Worm (Caenorhabditis elegans) whole organism, L4 larva: ENCODE measurements around the gene ttr-37.

ENCODE experiments used
- D1046.2 ChIP-seq: fragments of 200-800 bp; sonication (Bioruptor generic); IDR thresholded peaks from 2 replicates; pipeline ENCODE4 v1.3.6; 2022; ENCODE audit warnings: missing genetic modification characterization, missing compliant biosample characterization
- F26F4.8 ChIP-seq: fragments of 200-800 bp; sonication (Bioruptor generic); conservative IDR thresholded peaks from 2 replicates; pipeline ENCODE4 v1.3.6; 2022; ENCODE audit warnings: missing genetic modification characterization, missing compliant biosample characterization
- Y48G9A.11 ChIP-seq: fragments of 200-800 bp; sonication (Bioruptor generic); IDR thresholded peaks from 2 replicates; pipeline ENCODE4 v1.3.6; 2022; ENCODE audit warnings: missing genetic modification reagents, missing genetic modification characterization, missing compliant biosample characterization
- Y5F2A.4 ChIP-seq: fragments of 200-800 bp; sonication (Bioruptor generic); optimal IDR thresholded peaks from 2 replicates; lab custom pipeline; 2018; ENCODE audit warnings: mild to moderate bottlenecking, missing genetic modification characterization, missing compliant biosample characterization
- ZK546.5 ChIP-seq, 2 experiments: sonication (generic microtip); optimal IDR thresholded peaks; 2 replicates each; lab custom pipeline; 2017; ENCODE audit warnings: missing biosample characterization in 2 of 2, missing genetic modification characterization in 2 of 2
- attf-4 ChIP-seq: sonication (generic microtip); optimal IDR thresholded peaks from 3 replicates; lab custom pipeline; 2017; ENCODE audit warnings: missing biosample characterization, missing genetic modification characterization
- ceh-32 ChIP-seq: sonication (generic microtip); optimal IDR thresholded peaks from 2 replicates; lab custom pipeline; 2016; ENCODE audit warnings: mild to moderate bottlenecking, missing genetic modification characterization, missing compliant biosample characterization; ENCODE audit not compliant: poor library complexity
- ces-1 ChIP-seq: fragments of 150-350 bp; sonication (generic microtip); optimal IDR thresholded peaks from 4 replicates; lab custom pipeline; 2014; ENCODE audit warnings: missing biosample characterization, missing genetic modification reagents, missing genetic modification characterization
- daf-12 ChIP-seq: fragments of 150-350 bp; optimal IDR thresholded peaks from 2 replicates; lab custom pipeline; 2014; ENCODE audit warnings: missing biosample characterization, missing genetic modification reagents, missing genetic modification characterization
- daf-16 ChIP-seq, 3 experiments: sonication (generic microtip); optimal IDR thresholded peaks; 2 replicates each; lab custom pipeline; 2016 to 2017; ENCODE audit warnings: missing genetic modification characterization in 3 of 3, missing genetic modification reagents in 3 of 3, mild to moderate bottlenecking in 2 of 3, missing compliant biosample characterization in 2 of 3, missing biosample characterization in 1 of 3, moderate library complexity in 1 of 3
- dmd-6 ChIP-seq: fragments of 200-800 bp; sonication (Bioruptor generic); IDR thresholded peaks from 2 replicates; pipeline ENCODE4 v1.3.6; 2022; ENCODE audit warnings: missing genetic modification reagents, missing genetic modification characterization, missing compliant biosample characterization
- dmd-9 ChIP-seq: fragments of 200-800 bp; sonication (Bioruptor generic); IDR thresholded peaks from 2 replicates; pipeline ENCODE4 v1.3.6; 2022; ENCODE audit warnings: missing genetic modification reagents, missing genetic modification characterization, missing compliant biosample characterization
- dpl-1 ChIP-seq: fragments of 150-350 bp; optimal IDR thresholded peaks from 2 replicates; lab custom pipeline; 2014; ENCODE audit warnings: missing biosample characterization, missing genetic modification reagents, missing genetic modification characterization
- duxl-1 ChIP-seq: sonication (generic microtip); optimal IDR thresholded peaks from 2 replicates; lab custom pipeline; 2016; ENCODE audit warnings: mild to moderate bottlenecking, missing genetic modification characterization, moderate library complexity, missing compliant biosample characterization; ENCODE audit not compliant: poor library complexity
- dve-1 ChIP-seq: sonication (generic microtip); optimal IDR thresholded peaks from 2 replicates; lab custom pipeline; 2017; ENCODE audit warnings: antibody characterized with exemption, mild to moderate bottlenecking, missing genetic modification characterization, missing compliant biosample characterization; ENCODE audit not compliant: insufficient read depth
- egl-27 ChIP-seq: sonication (generic microtip); optimal IDR thresholded peaks from 3 replicates; lab custom pipeline; 2017; ENCODE audit warnings: missing biosample characterization, missing genetic modification reagents, missing genetic modification characterization
- hif-1 ChIP-seq, 2 experiments: sonication (generic microtip); optimal IDR thresholded peaks; 2 replicates each; lab custom pipeline; 2016 to 2017; ENCODE audit warnings: missing compliant biosample characterization in 2 of 2, missing genetic modification characterization in 2 of 2, missing genetic modification reagents in 2 of 2, missing genotype in 2 of 2, mild to moderate bottlenecking in 1 of 2
- hlh-11 ChIP-seq: fragments of 200-800 bp; sonication (Bioruptor generic); optimal IDR thresholded peaks from 2 replicates; lab custom pipeline; 2018; ENCODE audit warnings: mild to moderate bottlenecking, missing genetic modification characterization, missing compliant biosample characterization
- hmg-1.1 ChIP-seq: fragments of 200-800 bp; sonication (Bioruptor generic); IDR thresholded peaks from 2 replicates; pipeline ENCODE4 v1.3.6; 2022; ENCODE audit warnings: missing genetic modification reagents, missing genetic modification characterization, missing compliant biosample characterization
- jun-1 ChIP-seq: fragments of 150-350 bp; optimal IDR thresholded peaks from 2 replicates; lab custom pipeline; 2014; ENCODE audit warnings: missing biosample characterization, missing genetic modification reagents, missing genetic modification characterization
- lin-1 ChIP-seq: fragments of 200-800 bp; sonication (Bioruptor generic); IDR thresholded peaks from 2 replicates; pipeline ENCODE4 v1.3.6; 2022; ENCODE audit warnings: missing genetic modification reagents, missing genetic modification characterization, missing compliant biosample characterization
- lir-3 ChIP-seq: sonication (generic microtip); optimal IDR thresholded peaks from 2 replicates; lab custom pipeline; 2016; ENCODE audit warnings: mild to moderate bottlenecking, missing genetic modification characterization, missing compliant biosample characterization
- madf-9 ChIP-seq: fragments of 200-800 bp; sonication (Bioruptor generic); conservative IDR thresholded peaks from 2 replicates; pipeline ENCODE4 v1.3.6; 2022; ENCODE audit warnings: missing genetic modification reagents, missing genetic modification characterization, missing compliant biosample characterization
- mes-2 ChIP-seq: sonication (generic microtip); optimal IDR thresholded peaks from 2 replicates; lab custom pipeline; 2016; ENCODE audit warnings: missing genotype, mild to moderate bottlenecking, missing genetic modification characterization, missing compliant biosample characterization; ENCODE audit not compliant: poor library complexity, severe bottlenecking
- nhr-25 ChIP-seq: sonication (generic microtip); optimal IDR thresholded peaks from 2 replicates; lab custom pipeline; 2017; ENCODE audit warnings: missing genetic modification characterization, mild to moderate bottlenecking, missing compliant biosample characterization, antibody characterized with exemption, moderate library complexity, borderline replicate concordance; ENCODE audit not compliant: insufficient read depth
- nhr-28 ChIP-seq: fragments of 150-350 bp; optimal IDR thresholded peaks from 2 replicates; lab custom pipeline; 2014; ENCODE audit warnings: missing biosample characterization, missing genetic modification characterization
- nhr-41 ChIP-seq: fragments of 200-800 bp; sonication (Bioruptor generic); IDR thresholded peaks from 2 replicates; pipeline ENCODE4 v1.3.6; 2022; ENCODE audit warnings: missing genetic modification reagents, missing genetic modification characterization, missing compliant biosample characterization
- nhr-42 ChIP-seq: fragments of 200-800 bp; sonication (Bioruptor generic); IDR thresholded peaks from 2 replicates; pipeline ENCODE4 v1.3.6; 2022; ENCODE audit warnings: missing genetic modification characterization, missing compliant biosample characterization
- nhr-6 ChIP-seq: fragments of 150-350 bp; optimal IDR thresholded peaks from 2 replicates; lab custom pipeline; 2014; ENCODE audit warnings: missing biosample characterization, missing genetic modification characterization
- pha-4 ChIP-seq, 2 experiments: fragments of 150-350 bp in 1 of 2; fragments of 200-800 bp in 1 of 2; sonication (Bioruptor generic) in 1 of 2; IDR thresholded peaks in 1 of 2; optimal IDR thresholded peaks in 1 of 2; 2 replicates each; pipeline versions ENCODE4 v1.3.6 to Lab custom; 2014 to 2022; ENCODE audit warnings: missing genetic modification characterization in 2 of 2, missing genetic modification reagents in 2 of 2, missing biosample characterization in 1 of 2, missing compliant biosample characterization in 1 of 2
- pqm-1 ChIP-seq: sonication (generic microtip); optimal IDR thresholded peaks from 2 replicates; lab custom pipeline; 2017; ENCODE audit warnings: missing biosample characterization, missing genetic modification characterization
- set-16 ChIP-seq: fragments of 200-800 bp; sonication (Bioruptor generic); IDR thresholded peaks from 2 replicates; pipeline ENCODE4 v1.3.6; 2022; ENCODE audit warnings: missing genetic modification reagents, missing genetic modification characterization, missing compliant biosample characterization
- skn-1 ChIP-seq: fragments of 150-350 bp; optimal IDR thresholded peaks from 2 replicates; lab custom pipeline; 2014; ENCODE audit warnings: missing biosample characterization, missing genetic modification characterization
- snpc-1.2 ChIP-seq: fragments of 200-800 bp; sonication (Bioruptor generic); IDR thresholded peaks from 2 replicates; pipeline ENCODE4 v1.3.6; 2022; ENCODE audit warnings: missing genetic modification reagents, missing genetic modification characterization, missing compliant biosample characterization
- spr-1 ChIP-seq: sonication (generic microtip); optimal IDR thresholded peaks from 2 replicates; lab custom pipeline; 2016; ENCODE audit warnings: mild to moderate bottlenecking, missing genetic modification characterization, missing compliant biosample characterization
- spr-3 ChIP-seq: fragments of 200-800 bp; sonication (Bioruptor generic); optimal IDR thresholded peaks from 2 replicates; lab custom pipeline; 2018; ENCODE audit warnings: mild to moderate bottlenecking, missing genetic modification characterization, missing compliant biosample characterization
- tra-1 ChIP-seq: fragments of 200-800 bp; sonication (Bioruptor generic); IDR thresholded peaks from 2 replicates; pipeline ENCODE4 v1.3.6; 2022; ENCODE audit warnings: missing genetic modification reagents, missing genetic modification characterization, missing compliant biosample characterization
- unc-39 ChIP-seq: sonication (generic microtip); optimal IDR thresholded peaks from 2 replicates; lab custom pipeline; 2017; ENCODE audit warnings: missing biosample characterization, missing genetic modification characterization
- unc-62 ChIP-seq, 3 experiments: fragments of 150-350 bp in 1 of 3; sonication (generic microtip); optimal IDR thresholded peaks in 2 of 3; peaks in 1 of 3; 1 replicate in 1 of 3; 2 replicates in 2 of 3; lab custom pipeline; 2014 to 2017; ENCODE audit warnings: missing biosample characterization in 3 of 3, missing genetic modification characterization in 3 of 3, missing genetic modification reagents in 3 of 3, missing genotype in 1 of 3
- vab-7 ChIP-seq: fragments of 200-800 bp; sonication (Bioruptor generic); IDR thresholded peaks from 2 replicates; pipeline ENCODE4 v1.3.6; 2022; ENCODE audit warnings: missing genetic modification reagents, missing genetic modification characterization, missing compliant biosample characterization
- zag-1 ChIP-seq: fragments of 150-350 bp; optimal IDR thresholded peaks from 2 replicates; lab custom pipeline; 2014; ENCODE audit warnings: missing biosample characterization, missing genetic modification characterization
- zip-11 ChIP-seq: fragments of 200-800 bp; sonication (Bioruptor generic); IDR thresholded peaks from 2 replicates; pipeline ENCODE4 v1.3.6; 2022; ENCODE audit warnings: missing genetic modification characterization, missing compliant biosample characterization
- ztf-11 ChIP-seq: fragments of 150-350 bp; optimal IDR thresholded peaks from 2 replicates; lab custom pipeline; 2014; ENCODE audit warnings: missing biosample characterization, missing genetic modification characterization
- ztf-7 ChIP-seq: fragments of 150-350 bp; optimal IDR thresholded peaks from 2 replicates; lab custom pipeline; 2014; ENCODE audit warnings: missing biosample characterization, missing genetic modification characterization

ttr-37 gene

DNA sequence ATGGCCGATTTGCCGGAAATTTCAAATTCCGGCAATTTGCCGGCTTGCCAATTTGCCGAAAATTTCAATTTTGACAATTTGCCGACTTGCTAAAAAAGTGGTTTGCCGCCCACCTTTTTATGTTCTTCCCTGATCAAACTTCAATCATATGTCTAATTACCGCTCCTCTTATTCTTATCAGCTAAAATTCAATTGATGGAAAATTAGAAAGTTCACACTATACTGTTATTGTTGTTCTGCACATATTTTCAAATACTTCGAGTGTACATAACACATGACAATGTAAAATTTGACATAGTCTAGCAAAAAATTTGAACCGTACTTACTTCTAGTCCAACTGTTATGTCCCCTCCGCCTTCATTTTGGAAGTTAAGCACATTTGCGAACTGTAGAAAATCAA, 859 bp upstream of the ttr-37 start (continued):
- TF ChIP-seq vab-7 (no peak), dpl-1 (GFP tag; lab: Kevin White, UChicago) (no peak), Y5F2A.4 (no peak), pqm-1 (tag; lab: Kevin White, UChicago) (peak; percentile 0), dve-1 (tag; lab: Kevin White, UChicago) (peak; percentile 60), nhr-41 (GFP tag; lab: Robert Waterston, UW) (no peak), jun-1 (no peak), hlh-11 (tag; lab: Kevin White, UChicago) (peak; percentile 42), spr-1 (no peak), madf-9 (GFP tag; lab: Robert Waterston, UW) (no peak), daf-16 (GFP tag; optimal IDR thresholded peaks at IDR 0.05; lab: Kevin White, UChicago) (no peak), daf-16 (tag; optimal IDR thresholded peaks at IDR 0.05; lab: Kevin White, UChicago) (peak; percentile 79), dmd-9 (GFP tag; lab: Robert Waterston, UW) (no peak), attf-4 (no peak), duxl-1 (tag; lab: Kevin White, UChicago) (no peak), pha-4 (GFP tag; IDR thresholded peaks at IDR 0.05; lab: Robert Waterston, UW) (no peak), pha-4 (tag; optimal IDR thresholded peaks at IDR 0.05; lab: Kevin White, UChicago) (no peak), zag-1 (tag; lab: Kevin White, UChicago) (no peak), ces-1 (no peak), dmd-6 (GFP tag; lab: Robert Waterston, UW) (peak; percentile 56), tra-1 (GFP tag; lab: Robert Waterston, UW) (no peak), nhr-42 (no peak), lir-3 (tag; lab: Kevin White, UChicago) (no peak), hmg-1.1 (GFP tag; lab: Robert Waterston, UW) (no peak), ZK546.5 (tag; optimal IDR thresholded peaks at IDR 0.05; lab: Kevin White, UChicago) (no peak)

DNA sequence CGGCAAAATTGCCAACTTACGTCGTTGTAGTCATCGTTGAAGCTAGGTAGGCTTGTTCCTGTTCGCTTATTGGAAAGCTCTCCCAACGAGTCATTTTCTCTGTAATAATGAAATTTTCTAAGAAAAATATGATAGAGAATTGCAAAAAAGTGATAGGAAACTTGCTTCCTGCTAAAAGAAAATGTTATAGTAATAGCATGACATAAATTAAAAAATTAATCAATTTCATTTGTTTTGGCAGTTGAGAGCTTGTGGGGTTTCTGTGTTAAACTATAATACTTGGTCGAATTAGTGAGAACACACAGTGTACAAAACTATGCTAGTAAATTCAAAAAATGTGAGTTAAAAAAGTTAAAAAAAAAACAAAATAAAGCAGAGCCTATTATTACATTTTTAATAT, 7.1 kb downstream of the ttr-37 start, which contains the start of gene F21E9.2:
F21E9.2 (minus strand) TSS at position 101 of the 400 bp plus-strand sequence.
- TF ChIP-seq ceh-32 = no peak
- no peak for TF ChIP-seq F26F4.8 (GFP tag; lab: Robert Waterston, UW)
- TF ChIP-seq duxl-1 (tag; lab: Kevin White, UChicago) = no peak
- no peak for TF ChIP-seq nhr-25 (tag; lab: Kevin White, UChicago)
- TF ChIP-seq hif-1 (tag; optimal IDR thresholded peaks at IDR 0.05; lab: Kevin White, UChicago) = no peak
- TF ChIP-seq egl-27 (tag; lab: Kevin White, UChicago) = no peak

DNA sequence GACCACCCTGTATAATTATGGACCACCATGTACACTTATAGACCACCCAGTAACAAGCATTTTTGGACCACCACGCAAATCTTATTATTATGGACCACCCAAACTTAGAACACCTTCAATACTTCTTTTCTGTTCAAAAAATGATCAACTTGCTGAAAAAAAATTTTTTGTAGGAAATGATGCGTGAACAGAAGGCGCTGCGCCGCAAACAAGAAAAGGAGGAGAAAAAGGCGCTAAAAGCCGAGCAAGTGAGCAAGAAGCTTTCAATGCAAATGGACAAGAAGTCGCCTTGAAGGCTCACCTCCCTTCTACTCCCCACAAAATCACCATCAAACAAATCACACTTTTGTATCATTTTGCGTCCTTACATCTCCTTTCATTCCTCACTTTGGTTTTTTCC, 9.8 kb downstream of the ttr-37 start:
- TF ChIP-seq pqm-1 (tag; lab: Kevin White, UChicago) (no peak), zip-11 (no peak), unc-62 (GFP tag; optimal IDR thresholded peaks at IDR 0.05 in 1 of 2; lab: Kevin White, UChicago) (peak in 1 of 2 experiments; percentile 96), unc-62 (tag; optimal IDR thresholded peaks at IDR 0.05; lab: Kevin White, UChicago) (no peak), unc-39 (no peak), hlh-11 (tag; lab: Kevin White, UChicago) (no peak), daf-12 (tag; lab: Kevin White, UChicago) (no peak), dve-1 (tag; lab: Kevin White, UChicago) (no peak), spr-3 (GFP tag; lab: Kevin White, UChicago) (no peak)
- TF ChIP-seq, all 104 proteins: peak for 1

DNA sequence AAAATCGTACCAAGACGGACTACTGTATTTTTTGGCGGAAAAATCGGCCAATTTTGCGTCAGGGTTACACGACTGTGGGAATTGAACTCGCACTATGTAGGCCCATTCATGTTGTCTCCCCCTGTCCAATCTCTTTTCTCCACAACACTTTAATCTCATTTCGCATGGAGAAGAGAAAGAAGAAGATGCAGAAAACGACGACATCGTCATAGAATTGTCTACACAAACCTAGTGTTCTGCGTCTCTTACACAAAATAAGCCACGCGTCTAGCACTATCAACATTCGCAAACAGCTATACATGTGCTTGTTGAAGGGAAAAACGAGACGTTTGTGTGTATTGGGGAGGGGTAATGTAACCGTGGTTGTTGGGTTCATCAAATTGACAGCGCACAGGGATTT, 14.0 kb downstream of the ttr-37 start:
- peak in 1 of 2 experiments; percentile 85 for TF ChIP-seq unc-62 (GFP tag; optimal IDR thresholded peaks at IDR 0.05 in 1 of 2; lab: Kevin White, UChicago)
- no peak for TF ChIP-seq unc-62 (tag; optimal IDR thresholded peaks at IDR 0.05; lab: Kevin White, UChicago)
- TF ChIP-seq Y48G9A.11 (GFP tag; lab: Robert Waterston, UW) = no peak
- peak; percentile 96 for TF ChIP-seq hmg-1.1 (GFP tag; lab: Robert Waterston, UW)
- TF ChIP-seq set-16 (GFP tag; lab: Robert Waterston, UW) = no peak
- TF ChIP-seq mes-2 = peak; percentile 90
- no peak for TF ChIP-seq lin-1
- TF ChIP-seq snpc-1.2 = no peak
- no peak for TF ChIP-seq ztf-11 (tag; lab: Kevin White, UChicago)
- TF ChIP-seq ztf-7 (tag; lab: Kevin White, UChicago) = peak; percentile 72
- peak; percentile 23 for TF ChIP-seq nhr-6 (tag; lab: Kevin White, UChicago)
- TF ChIP-seq dmd-6 (GFP tag; lab: Robert Waterston, UW) = peak; percentile 69
- peak; percentile 59 for TF ChIP-seq nhr-28 (tag; lab: Kevin White, UChicago)
- no peak for TF ChIP-seq D1046.2 (GFP tag; lab: Robert Waterston, UW)
- no peak for TF ChIP-seq skn-1 (tag; lab: Kevin White, UChicago)
- TF ChIP-seq pqm-1 (tag; lab: Kevin White, UChicago) = peak; percentile 4
